Fruit fly (Drosophila melanogaster): ENCODE data around the gene wnd.

Gene wnd

dm6 chr3L:19670492-19670891 is 34.9 kb upstream of the wnd start (continued):
- no peak for TF ChIP-seq nom (GFP tag; optimal IDR thresholded peaks at IDR 0.05)
- no peak for TF ChIP-seq CG1024 (GFP tag; IDR thresholded peaks at IDR 0.05)
- TF ChIP-seq CG7987 (GFP tag; optimal IDR thresholded peaks at IDR 0.05): no peak
- TF ChIP-seq CG6254 (GFP tag; optimal IDR thresholded peaks at IDR 0.05): peak; percentile 40
- no peak for TF ChIP-seq chif (GFP tag; optimal IDR thresholded peaks at IDR 0.05)
- no peak for TF ChIP-seq salm (tag; optimal IDR thresholded peaks at IDR 0.05)
- TF ChIP-seq gsb (GFP tag; IDR thresholded peaks at IDR 0.05): no peak
- TF ChIP-seq ci (GFP tag; IDR thresholded peaks at IDR 0.05): peak; percentile 77
- TF ChIP-seq crp (GFP tag; optimal IDR thresholded peaks at IDR 0.05): no peak
- no peak for TF ChIP-seq CG31388 (GFP tag; optimal IDR thresholded peaks at IDR 0.05)
- peak; percentile 43; the same call in 2 of the 3 replicates for TF ChIP-seq ase (GFP tag; IDR thresholded peaks at IDR 0.05)
- TF ChIP-seq crol (GFP tag; IDR thresholded peaks at IDR 0.05): peak; percentile 18; the same call in 1 of the 2 replicates
- TF ChIP-seq dmrt99B (tag; optimal IDR thresholded peaks at IDR 0.05): peak; percentile 64
- peak; percentile 29 for TF ChIP-seq twi (tag; optimal IDR thresholded peaks at IDR 0.05)
- peak; percentile 38 for TF ChIP-seq fd96Cb (tag; optimal IDR thresholded peaks at IDR 0.05)
- TF ChIP-seq CHES-1-like (GFP tag; optimal IDR thresholded peaks at IDR 0.05): no peak
- TF ChIP-seq CG8924 (tag; optimal IDR thresholded peaks at IDR 0.05): peak; percentile 33
- peak; percentile 10 for TF ChIP-seq PHDP (tag; optimal IDR thresholded peaks at IDR 0.05)
- peak; percentile 57 for TF ChIP-seq CG32772 (GFP tag; IDR thresholded peaks at IDR 0.05)
- TF ChIP-seq Sox100B (GFP tag; optimal IDR thresholded peaks at IDR 0.05): peak; percentile 13
- no peak for TF ChIP-seq aop (GFP tag; IDR thresholded peaks at IDR 0.05)
- 0 out of 3 replicates have a peak, but pooled peaks have one; percentile 21 for TF ChIP-seq dysf (GFP tag; IDR thresholded peaks at IDR 0.05)
- TF ChIP-seq CG17328 (GFP tag; IDR thresholded peaks at IDR 0.05): peak; percentile 39; the same call in 1 of the 2 replicates
- TF ChIP-seq CG10979 (tag; optimal IDR thresholded peaks at IDR 0.05): peak; percentile 41
- no peak for TF ChIP-seq CG12104 (GFP tag; optimal IDR thresholded peaks at IDR 0.05)
- TF ChIP-seq ssp (GFP tag; IDR thresholded peaks at IDR 0.05): no peak
- no peak for TF ChIP-seq prd (optimal IDR thresholded peaks at IDR 0.05)
- TF ChIP-seq prd (GFP tag; IDR thresholded peaks at IDR 0.05): peak; percentile 61
- 0 out of 2 replicates have a peak, but pooled peaks have one; percentile 28 for TF ChIP-seq Awh (GFP tag; IDR thresholded peaks at IDR 0.05)
- TF ChIP-seq knrl (GFP tag; IDR thresholded peaks at IDR 0.05; ENCODE audit: partially characterized antibody): no peak
- TF ChIP-seq MESR4 (GFP tag; optimal IDR thresholded peaks at IDR 0.05): no peak
- TF ChIP-seq CG18011 (GFP tag; optimal IDR thresholded peaks at IDR 0.05): no peak
- TF ChIP-seq croc (GFP tag; conservative IDR thresholded peaks at IDR 0.05): peak; percentile 32; the same call in 2 of the 3 replicates
- TF ChIP-seq Blimp-1 (GFP tag; optimal IDR thresholded peaks at IDR 0.05): peak; percentile 68
- 0 out of 3 replicates have a peak, but pooled peaks have one; percentile 39 for TF ChIP-seq CG11093 (GFP tag; IDR thresholded peaks at IDR 0.05)
- TF ChIP-seq CG8388 (GFP tag; optimal IDR thresholded peaks at IDR 0.05): peak; percentile 51
- peak; percentile 70 for TF ChIP-seq CG2712 (tag; optimal IDR thresholded peaks at IDR 0.05)
- no peak for TF ChIP-seq CG10462 (GFP tag; optimal IDR thresholded peaks at IDR 0.05)
- TF ChIP-seq slbo (GFP tag; IDR thresholded peaks at IDR 0.05): peak; percentile 34; the same call in 1 of the 2 replicates
- 0 out of 3 replicates have a peak, but pooled peaks have one; percentile 33 for TF ChIP-seq CG11695 (GFP tag; IDR thresholded peaks at IDR 0.05)
- no peak for TF ChIP-seq CG17802 (tag; optimal IDR thresholded peaks at IDR 0.05)
- TF ChIP-seq CG10267 (tag; optimal IDR thresholded peaks at IDR 0.05): peak; percentile 30
- peak; percentile 50; the same call in 2 of the 3 replicates for TF ChIP-seq CG17361 (GFP tag; IDR thresholded peaks at IDR 0.05)
- no peak for TF ChIP-seq CG7786 (GFP tag; optimal IDR thresholded peaks at IDR 0.05)
- no peak for TF ChIP-seq CG10543 (GFP tag; optimal IDR thresholded peaks at IDR 0.05)
- no peak for TF ChIP-seq Kr (GFP tag; optimal IDR thresholded peaks at IDR 0.05)
- peak; percentile 47 for TF ChIP-seq unpg (GFP tag; optimal IDR thresholded peaks at IDR 0.05)
- peak; percentile 9 for TF ChIP-seq CG12942 (GFP tag; optimal IDR thresholded peaks at IDR 0.05)
- no peak for TF ChIP-seq Sry-β (GFP tag; optimal IDR thresholded peaks at IDR 0.05)
- TF ChIP-seq CG12155 (GFP tag; optimal IDR thresholded peaks at IDR 0.05): no peak

All from whole organism, embryonic.